Worm (Caenorhabditis elegans) whole organism, late embryonic: Measurements from ENCODE around the gene atgp-2.

Source experiments
- C08G9.2 ChIP-seq: sonication (generic microtip); optimal IDR thresholded peaks from 2 replicates; lab custom pipeline; 2016; ENCODE audit warnings: mild to moderate bottlenecking, missing genetic modification characterization, moderate library complexity, missing compliant biosample characterization
- C38D4.7 ChIP-seq: fragments of 200-800 bp; sonication (Bioruptor generic); optimal IDR thresholded peaks from 2 replicates; lab custom pipeline; 2018; ENCODE audit warnings: mild to moderate bottlenecking, missing genetic modification characterization, moderate library complexity, missing compliant biosample characterization
- F13H6.1 ChIP-seq: sonication (generic microtip); optimal IDR thresholded peaks from 2 replicates; lab custom pipeline; 2016; ENCODE audit warnings: missing genetic modification characterization, missing compliant biosample characterization
- K09A11.1 ChIP-seq: sonication (generic microtip); optimal IDR thresholded peaks from 2 replicates; lab custom pipeline; 2017; ENCODE audit warnings: antibody characterized with exemption, mild to moderate bottlenecking, missing genetic modification characterization, missing compliant biosample characterization; ENCODE audit not compliant: insufficient read depth
- Y22D7AL.16 ChIP-seq: sonication (generic microtip); optimal IDR thresholded peaks from 2 replicates; lab custom pipeline; 2016; ENCODE audit warnings: missing genetic modification characterization, missing compliant biosample characterization
- ahr-1 ChIP-seq: sonication (generic microtip); optimal IDR thresholded peaks from 2 replicates; lab custom pipeline; 2016; ENCODE audit warnings: missing genetic modification characterization, missing compliant biosample characterization
- ceh-18 ChIP-seq: sonication (generic microtip); optimal IDR thresholded peaks from 2 replicates; lab custom pipeline; 2016; ENCODE audit warnings: missing genetic modification characterization, missing compliant biosample characterization
- ceh-19 ChIP-seq: fragments of 200-800 bp; sonication (Bioruptor generic); optimal IDR thresholded peaks from 2 replicates; lab custom pipeline; 2018; ENCODE audit warnings: mild to moderate bottlenecking, missing genetic modification characterization, missing compliant biosample characterization
- ceh-22 ChIP-seq: sonication (generic microtip); optimal IDR thresholded peaks from 2 replicates; lab custom pipeline; 2017; ENCODE audit warnings: missing biosample characterization, missing genetic modification characterization
- ceh-24 ChIP-seq: sonication (generic microtip); optimal IDR thresholded peaks from 2 replicates; lab custom pipeline; 2016; ENCODE audit warnings: mild to moderate bottlenecking, missing genetic modification characterization, missing compliant biosample characterization
- ceh-30 ChIP-seq: fragments of 150-350 bp; optimal IDR thresholded peaks from 2 replicates; lab custom pipeline; 2014; ENCODE audit warnings: missing biosample characterization, missing genetic modification characterization
- ceh-31 ChIP-seq: sonication (generic microtip); optimal IDR thresholded peaks from 2 replicates; lab custom pipeline; 2016; ENCODE audit warnings: missing genetic modification characterization, missing compliant biosample characterization
- ceh-34 ChIP-seq: sonication (generic microtip); optimal IDR thresholded peaks from 2 replicates; lab custom pipeline; 2016; ENCODE audit warnings: mild to moderate bottlenecking, missing genetic modification characterization, missing compliant biosample characterization
- ceh-45 ChIP-seq: fragments of 200-800 bp; sonication (Bioruptor generic); IDR thresholded peaks from 2 replicates; pipeline ENCODE4 v1.3.6; 2022; ENCODE audit warnings: missing genetic modification reagents, missing genetic modification characterization, missing compliant biosample characterization
- ceh-48 ChIP-seq: sonication (generic microtip); optimal IDR thresholded peaks from 2 replicates; lab custom pipeline; 2016; ENCODE audit warnings: missing genetic modification characterization, inconsistent platforms, missing compliant biosample characterization
- ceh-6 ChIP-seq: fragments of 200-800 bp; sonication (Bioruptor generic); optimal IDR thresholded peaks from 2 replicates; lab custom pipeline; 2018; ENCODE audit warnings: mild to moderate bottlenecking, missing genetic modification characterization, missing compliant biosample characterization
- ceh-9 ChIP-seq: sonication (generic microtip); optimal IDR thresholded peaks from 2 replicates; lab custom pipeline; 2016; ENCODE audit warnings: mild to moderate bottlenecking, missing genetic modification characterization, inconsistent platforms, missing compliant biosample characterization
- che-1 ChIP-seq: sonication (generic microtip); optimal IDR thresholded peaks from 2 replicates; lab custom pipeline; 2016; ENCODE audit warnings: mild to moderate bottlenecking, missing genetic modification characterization, missing compliant biosample characterization
- dmd-4 ChIP-seq: sonication (generic microtip); optimal IDR thresholded peaks from 2 replicates; lab custom pipeline; 2016; ENCODE audit warnings: borderline replicate concordance, missing genetic modification characterization, missing compliant biosample characterization
- elt-2 ChIP-seq: sonication (generic microtip); optimal IDR thresholded peaks from 2 replicates; lab custom pipeline; 2016; ENCODE audit warnings: missing genetic modification reagents, missing genetic modification characterization, missing compliant biosample characterization
- ets-4 ChIP-seq: sonication (generic microtip); optimal IDR thresholded peaks from 2 replicates; lab custom pipeline; 2016; ENCODE audit warnings: missing genetic modification characterization, missing compliant biosample characterization
- eyg-1 ChIP-seq: sonication (generic microtip); optimal IDR thresholded peaks from 2 replicates; lab custom pipeline; 2016; ENCODE audit warnings: missing genotype, missing genetic modification characterization, missing compliant biosample characterization
- fax-1 ChIP-seq: sonication (generic microtip); optimal IDR thresholded peaks from 2 replicates; lab custom pipeline; 2016; ENCODE audit warnings: missing genotype, missing genetic modification characterization, missing compliant biosample characterization
- fkh-10 ChIP-seq: fragments of 150-350 bp; optimal IDR thresholded peaks from 2 replicates; lab custom pipeline; 2014; ENCODE audit warnings: missing biosample characterization, missing genetic modification reagents, missing genetic modification characterization
- hlh-13 ChIP-seq: fragments of 200-800 bp; sonication (Bioruptor generic); optimal IDR thresholded peaks from 2 replicates; lab custom pipeline; 2018; ENCODE audit warnings: mild to moderate bottlenecking, missing genetic modification characterization, missing compliant biosample characterization
- hlh-15 ChIP-seq: sonication (generic microtip); optimal IDR thresholded peaks from 2 replicates; lab custom pipeline; 2016; ENCODE audit warnings: missing genetic modification characterization, missing compliant biosample characterization
- hlh-30 ChIP-seq: sonication (generic microtip); optimal IDR thresholded peaks from 2 replicates; lab custom pipeline; 2017; ENCODE audit warnings: antibody characterized with exemption, missing genetic modification characterization, missing compliant biosample characterization; ENCODE audit not compliant: insufficient read depth
- hlh-6 ChIP-seq: sonication (generic microtip); optimal IDR thresholded peaks from 2 replicates; lab custom pipeline; 2016; ENCODE audit warnings: missing genotype, missing genetic modification characterization, missing compliant biosample characterization
- hlh-8 ChIP-seq: sonication (generic microtip); optimal IDR thresholded peaks from 2 replicates; lab custom pipeline; 2016; ENCODE audit warnings: missing genotype, missing genetic modification characterization, missing compliant biosample characterization
- lim-6 ChIP-seq: sonication (generic microtip); optimal IDR thresholded peaks from 2 replicates; lab custom pipeline; 2016; ENCODE audit warnings: missing genetic modification characterization, missing compliant biosample characterization
- lin-11 ChIP-seq: fragments of 200-800 bp; sonication (Bioruptor generic); optimal IDR thresholded peaks from 2 replicates; lab custom pipeline; 2018; ENCODE audit warnings: mild to moderate bottlenecking, missing genetic modification characterization, missing compliant biosample characterization
- nhr-232 ChIP-seq: sonication (generic microtip); optimal IDR thresholded peaks from 2 replicates; lab custom pipeline; 2016; ENCODE audit warnings: missing genetic modification characterization, missing compliant biosample characterization
- npax-4 ChIP-seq: sonication (generic microtip); optimal IDR thresholded peaks from 2 replicates; lab custom pipeline; 2016; ENCODE audit warnings: missing genetic modification characterization, missing compliant biosample characterization
- odd-2 ChIP-seq: sonication (generic microtip); optimal IDR thresholded peaks from 2 replicates; lab custom pipeline; 2017; ENCODE audit warnings: antibody characterized with exemption, mild to moderate bottlenecking, missing genetic modification characterization, missing compliant biosample characterization
- pat-9 ChIP-seq: fragments of 200-800 bp; sonication (Bioruptor generic); optimal IDR thresholded peaks from 2 replicates; lab custom pipeline; 2018; ENCODE audit warnings: mild to moderate bottlenecking, missing genetic modification characterization, moderate library complexity, missing compliant biosample characterization
- pax-1 ChIP-seq: fragments of 150-350 bp; optimal IDR thresholded peaks from 2 replicates; lab custom pipeline; 2014; ENCODE audit warnings: missing biosample characterization, missing genetic modification characterization
- pha-4 ChIP-seq: fragments of 150-350 bp; optimal IDR thresholded peaks from 2 replicates; lab custom pipeline; 2018; ENCODE audit warnings: missing biosample characterization, missing genetic modification reagents, missing genetic modification characterization
- pqm-1 ChIP-seq: sonication (generic microtip); optimal IDR thresholded peaks from 2 replicates; lab custom pipeline; 2016; ENCODE audit warnings: missing genetic modification characterization, missing compliant biosample characterization
- pros-1 ChIP-seq: fragments of 150-350 bp; optimal IDR thresholded peaks from 2 replicates; lab custom pipeline; 2014; ENCODE audit warnings: missing biosample characterization, missing genetic modification reagents, missing genetic modification characterization
- ref-2 ChIP-seq: sonication (generic microtip); optimal IDR thresholded peaks from 2 replicates; lab custom pipeline; 2016; ENCODE audit warnings: missing genetic modification characterization, missing compliant biosample characterization
- rnt-1 ChIP-seq: sonication (generic microtip); optimal IDR thresholded peaks from 2 replicates; lab custom pipeline; 2016; ENCODE audit warnings: missing genetic modification characterization, missing compliant biosample characterization
- sdc-2 ChIP-seq: sonication (generic microtip); optimal IDR thresholded peaks from 2 replicates; lab custom pipeline; 2016; ENCODE audit warnings: missing genotype, missing genetic modification characterization, missing compliant biosample characterization
- sox-4 ChIP-seq: sonication (generic microtip); optimal IDR thresholded peaks from 2 replicates; lab custom pipeline; 2017; ENCODE audit warnings: mild to moderate bottlenecking, missing genetic modification characterization, inconsistent platforms, missing compliant biosample characterization
- syd-9 ChIP-seq: sonication (generic microtip); optimal IDR thresholded peaks from 2 replicates; lab custom pipeline; 2016; ENCODE audit warnings: mild to moderate bottlenecking, missing genetic modification characterization, moderate library complexity, missing compliant biosample characterization
- tbx-2 ChIP-seq: sonication (generic microtip); optimal IDR thresholded peaks from 2 replicates; lab custom pipeline; 2016; ENCODE audit warnings: missing genetic modification characterization, missing compliant biosample characterization
- ttx-3 ChIP-seq: sonication (generic microtip); optimal IDR thresholded peaks from 2 replicates; lab custom pipeline; 2016; ENCODE audit warnings: missing genetic modification reagents, missing genetic modification characterization, missing compliant biosample characterization
- unc-3 ChIP-seq, 2 experiments: fragments of 200-800 bp in 1 of 2; sonication (Bioruptor generic) in 1 of 2; sonication (generic microtip) in 1 of 2; conservative IDR thresholded peaks in 1 of 2; optimal IDR thresholded peaks in 1 of 2; 2 replicates each; pipeline versions ENCODE4 v1.3.6 to Lab custom; 2016 to 2022; ENCODE audit warnings: missing compliant biosample characterization in 2 of 2, missing genetic modification characterization in 2 of 2, missing genetic modification reagents in 1 of 2
- unc-42 ChIP-seq: sonication (generic microtip); optimal IDR thresholded peaks from 2 replicates; lab custom pipeline; 2016; ENCODE audit warnings: missing genotype, missing genetic modification characterization, missing compliant biosample characterization
- unc-86 ChIP-seq: sonication (generic microtip); optimal IDR thresholded peaks from 2 replicates; lab custom pipeline; 2016; ENCODE audit warnings: missing genetic modification characterization, missing compliant biosample characterization
- zip-5 ChIP-seq: sonication (generic microtip); optimal IDR thresholded peaks from 2 replicates; lab custom pipeline; 2016; ENCODE audit warnings: missing genetic modification characterization, missing compliant biosample characterization

Gene atgp-2

ce11 chrII:14635895-14636294, 8.0 kb downstream of the atgp-2 start:
- TF ChIP-seq ceh-45: 0 out of 2 replicates have a peak, but pooled peaks have one; percentile 21
- TF ChIP-seq, all 69 proteins: peak for 1; not testable (repeated sequence) for 68

ce11 chrII:14635179-14635578, 8.7 kb downstream of the atgp-2 start:
- no peak for TF ChIP-seq ceh-22 (tag; lab: Kevin White, UChicago)
- peak; percentile 45 for TF ChIP-seq ceh-31 (tag; lab: Kevin White, UChicago)
- TF ChIP-seq fax-1 (tag; lab: Kevin White, UChicago): no peak
- TF ChIP-seq eyg-1 (tag; lab: Kevin White, UChicago): no peak
- TF ChIP-seq hlh-13: peak; percentile 54
- TF ChIP-seq K09A11.1 (tag; lab: Kevin White, UChicago): no peak
- TF ChIP-seq ref-2 (tag; lab: Kevin White, UChicago): peak; percentile 26
- TF ChIP-seq tbx-2 (tag; lab: Kevin White, UChicago): peak; percentile 66
- TF ChIP-seq unc-86 (tag; lab: Kevin White, UChicago): peak; percentile 43
- TF ChIP-seq lin-11 (tag; lab: Kevin White, UChicago): peak; percentile 23
- peak; percentile 49 for TF ChIP-seq ceh-18 (tag; lab: Kevin White, UChicago)
- peak; percentile 69 for TF ChIP-seq Y22D7AL.16
- TF ChIP-seq unc-42 (tag; lab: Kevin White, UChicago): no peak
- peak; percentile 65 for TF ChIP-seq hlh-6 (tag; lab: Kevin White, UChicago)
- TF ChIP-seq pax-1 (tag; lab: Kevin White, UChicago): no peak
- TF ChIP-seq C38D4.7 (GFP tag; lab: Kevin White, UChicago): peak; percentile 60
- TF ChIP-seq pha-4 (tag; lab: Kevin White, UChicago): no peak
- TF ChIP-seq C08G9.2 (tag; lab: Kevin White, UChicago): peak; percentile 67
- peak; percentile 72 for TF ChIP-seq nhr-232 (tag; lab: Kevin White, UChicago)
- TF ChIP-seq ceh-6 (GFP tag; lab: Kevin White, UChicago): peak; percentile 60
- TF ChIP-seq odd-2 (tag; lab: Kevin White, UChicago): no peak
- TF ChIP-seq hlh-8: no peak
- TF ChIP-seq pqm-1 (tag; lab: Kevin White, UChicago): no peak
- TF ChIP-seq che-1: peak; percentile 62
- TF ChIP-seq pat-9 (tag; lab: Kevin White, UChicago): peak; percentile 54
- TF ChIP-seq hlh-15 (tag; lab: Kevin White, UChicago): peak; percentile 81
- TF ChIP-seq rnt-1 (tag; lab: Kevin White, UChicago): peak; percentile 16
- TF ChIP-seq sdc-2: peak; percentile 5
- peak; percentile 33 for TF ChIP-seq ets-4 (tag; lab: Kevin White, UChicago)
- TF ChIP-seq ttx-3 (tag; lab: Kevin White, UChicago): peak; percentile 64
- TF ChIP-seq fkh-10 (GFP tag; lab: Kevin White, UChicago): no peak
- TF ChIP-seq ceh-30 (tag; lab: Kevin White, UChicago): no peak
- TF ChIP-seq ceh-19 (GFP tag; lab: Kevin White, UChicago): peak; percentile 51
- TF ChIP-seq ceh-24: no peak
- peak; percentile 73 for TF ChIP-seq dmd-4
- TF ChIP-seq sox-4 (tag; lab: Kevin White, UChicago): peak; percentile 46
- TF ChIP-seq elt-2 (tag; lab: Kevin White, UChicago): peak; percentile 52
- TF ChIP-seq hlh-30: peak; percentile 62
- TF ChIP-seq F13H6.1: peak; percentile 50
- TF ChIP-seq ceh-48 (tag; lab: Kevin White, UChicago): peak; percentile 37
- peak; percentile 1 for TF ChIP-seq ahr-1 (tag; lab: Kevin White, UChicago)
- TF ChIP-seq syd-9 (tag; lab: Kevin White, UChicago): peak; percentile 23
- peak; percentile 18 for TF ChIP-seq zip-5 (tag; lab: Kevin White, UChicago)
- peak; percentile 34 for TF ChIP-seq npax-4 (tag; lab: Kevin White, UChicago)
- 0 out of 2 replicates have a peak, but pooled peaks have one; percentile 53 for TF ChIP-seq unc-3 (GFP tag; conservative IDR thresholded peaks at IDR 0.05; lab: Robert Waterston, UW)
- peak; percentile 10 for TF ChIP-seq unc-3 (tag; optimal IDR thresholded peaks at IDR 0.05; lab: Kevin White, UChicago)
- TF ChIP-seq ceh-9 (tag; lab: Kevin White, UChicago): peak; percentile 52
- TF ChIP-seq ceh-34 (tag; lab: Kevin White, UChicago): peak; percentile 52
- TF ChIP-seq pros-1 (tag; lab: Kevin White, UChicago): no peak
- TF ChIP-seq lim-6: no peak
